Worm (Caenorhabditis elegans): Measurements from ENCODE around the gene cpsf-2.
A peak's percentile ranks its signal among the peaks of the same experiment; 100 is the strongest.

cpsf-2 gene

ce11 chrV:7216016-7216415 lies 37.0 kb downstream of the cpsf-2 start (continued):
- no peak for TF ChIP-seq unc-62 (GFP tag; optimal IDR thresholded peaks at IDR 0.05)

ce11 chrV:7218988-7219387 lies 40.0 kb downstream of the cpsf-2 start, which contains the start of gene C13F10.5:
Gene C13F10.5 (minus strand): TSS chrV:7219088.
- TF ChIP-seq R02D3.7 (tag; optimal IDR thresholded peaks at IDR 0.05): no peak
- no peak for TF ChIP-seq C34F6.9 (tag; optimal IDR thresholded peaks at IDR 0.05)
- TF ChIP-seq nhr-6 (tag; optimal IDR thresholded peaks at IDR 0.05): no peak
- no peak for TF ChIP-seq lin-13 (GFP tag; optimal IDR thresholded peaks at IDR 0.05)
- TF ChIP-seq ama-1 (optimal IDR thresholded peaks at IDR 0.05): no peak
- no peak for TF ChIP-seq alr-1 (tag; optimal IDR thresholded peaks at IDR 0.05)
- no peak for TF ChIP-seq sem-4 (tag; optimal IDR thresholded peaks at IDR 0.05)
- no peak for TF ChIP-seq ZK546.5 (tag; optimal IDR thresholded peaks at IDR 0.05)

ce11 chrV:7220973-7221519 lies 42.1 kb downstream of the cpsf-2 start, which contains the start of the genes C13F10.8, C13F10.6 and kxd-1:
Gene C13F10.8 (minus strand): TSS chrV:7221023.
Gene C13F10.6 (minus strand): TSS chrV:7221039.
Gene kxd-1 (plus strand): TSS chrV:7221469.
- TF ChIP-seq unc-55 (GFP tag; optimal IDR thresholded peaks at IDR 0.05) (peak; percentile 19), ceh-16 (tag; optimal IDR thresholded peaks at IDR 0.05) (no peak), lsy-2 (tag; optimal IDR thresholded peaks at IDR 0.05) (peak in 1 of 2 experiments; percentile 19), fos-1 (tag; optimal IDR thresholded peaks at IDR 0.05) (peak; percentile 5)

- TF ChIP-seq nhr-11 (tag; optimal IDR thresholded peaks at IDR 0.05) (no peak), ztf-11 (tag; optimal IDR thresholded peaks at IDR 0.05) (no peak), nhr-129 (tag; optimal IDR thresholded peaks at IDR 0.05) (no peak), unc-55 (GFP tag; optimal IDR thresholded peaks at IDR 0.05) (no peak), ama-1 (optimal IDR thresholded peaks at IDR 0.05) (no peak), zag-1 (tag; optimal IDR thresholded peaks at IDR 0.05) (no peak), sem-4 (tag; optimal IDR thresholded peaks at IDR 0.05) (no peak), R02D3.7 (tag; optimal IDR thresholded peaks at IDR 0.05) (no peak), snpc-4 (tag; optimal IDR thresholded peaks at IDR 0.05) (no peak), aly-2 (tag; optimal IDR thresholded peaks at IDR 0.05) (no peak), nhr-25 (tag; optimal IDR thresholded peaks at IDR 0.05) (no peak), F13H6.1 (tag; optimal IDR thresholded peaks at IDR 0.05) (no peak), ceh-16 (tag; optimal IDR thresholded peaks at IDR 0.05) (no peak), ztf-4 (tag; optimal IDR thresholded peaks at IDR 0.05) (no peak)
These were observed 44.2 kb downstream of the cpsf-2 start, which contains the start of gene C13F10.7 for ce11 chrV:7223152-7223551. Gene C13F10.7 (minus strand): TSS chrV:7223252.

ce11 chrV:7223941-7224340 lies 45.0 kb downstream of the cpsf-2 start, which contains the start of gene C13F10.1:
Gene C13F10.1 (plus strand): TSS chrV:7224078.
- TF ChIP-seq nhr-10 (tag; optimal IDR thresholded peaks at IDR 0.05) (no peak), unc-55 (GFP tag; optimal IDR thresholded peaks at IDR 0.05) (peak; percentile 16), mab-5 (tag; optimal IDR thresholded peaks at IDR 0.05) (peak; percentile 48), C34F6.9 (tag; optimal IDR thresholded peaks at IDR 0.05) (peak; percentile 45), nhr-129 (tag; optimal IDR thresholded peaks at IDR 0.05) (peak; percentile 2)

ce11 chrV:7224353-7224752 lies 45.4 kb downstream of the cpsf-2 start:
- TF ChIP-seq mab-5 (tag; optimal IDR thresholded peaks at IDR 0.05) (no peak), lsy-2 (tag; optimal IDR thresholded peaks at IDR 0.05) (no peak), alr-1 (tag; optimal IDR thresholded peaks at IDR 0.05) (no peak), unc-39 (tag; optimal IDR thresholded peaks at IDR 0.05) (no peak), nhr-77 (tag; optimal IDR thresholded peaks at IDR 0.05) (no peak), lin-13 (GFP tag; optimal IDR thresholded peaks at IDR 0.05) (no peak), Y55F3AM.14 (GFP tag; optimal IDR thresholded peaks at IDR 0.05) (no peak)

- TF ChIP-seq snpc-4 (tag; optimal IDR thresholded peaks at IDR 0.05) (no peak), C34F6.9 (tag; optimal IDR thresholded peaks at IDR 0.05) (no peak), nhr-25 (tag; optimal IDR thresholded peaks at IDR 0.05) (no peak), nhr-21 (tag; optimal IDR thresholded peaks at IDR 0.05) (peak; percentile 24), crh-2 (tag; optimal IDR thresholded peaks at IDR 0.05) (peak; percentile 14), unc-39 (tag; optimal IDR thresholded peaks at IDR 0.05) (no peak), egl-27 (tag; optimal IDR thresholded peaks at IDR 0.05) (no peak)
These were observed 46.0 kb downstream of the cpsf-2 start, which contains the start of gene fkb-3 for ce11 chrV:7224947-7225346. Gene fkb-3 (plus strand): TSS chrV:7225223.
